Worm (Caenorhabditis elegans) whole organism, young adult: ENCODE results near the gene F13H8.8.
A peak's percentile ranks its signal among the peaks of the same experiment; 100 is the strongest.

Experiments
- B0035.1 ChIP-seq: sonication (generic microtip); optimal IDR thresholded peaks from 2 replicates; lab custom pipeline; 2016; ENCODE audit warnings: missing genetic modification characterization, mild to moderate bottlenecking, missing compliant biosample characterization, missing genotype, missing genetic modification reagents
- B0336.3 ChIP-seq: fragments of 200-800 bp; sonication (Bioruptor generic); IDR thresholded peaks from 2 replicates; pipeline ENCODE4 v1.3.6; 2022; ENCODE audit warnings: missing genetic modification characterization, missing compliant biosample characterization
- D2030.7 ChIP-seq: fragments of 200-800 bp; sonication (Bioruptor generic); IDR thresholded peaks from 2 replicates; pipeline ENCODE4 v1.3.6; 2022; ENCODE audit warnings: missing genetic modification reagents, missing genetic modification characterization, missing compliant biosample characterization
- F33H1.4 ChIP-seq: fragments of 200-800 bp; sonication (Bioruptor generic); IDR thresholded peaks from 2 replicates; pipeline ENCODE4 v1.3.6; 2022; ENCODE audit warnings: missing genetic modification reagents, missing genetic modification characterization, missing compliant biosample characterization
- F52B5.7 ChIP-seq: sonication (generic microtip); optimal IDR thresholded peaks from 2 replicates; lab custom pipeline; 2016; ENCODE audit warnings: mild to moderate bottlenecking, missing genetic modification characterization, missing compliant biosample characterization
- K11D2.4 ChIP-seq: fragments of 200-800 bp; sonication (Bioruptor generic); IDR thresholded peaks from 2 replicates; pipeline ENCODE4 v1.3.6; 2022; ENCODE audit warnings: missing genetic modification reagents, missing genetic modification characterization, missing compliant biosample characterization
- Y67H2A.10 ChIP-seq: fragments of 200-800 bp; sonication (Bioruptor generic); conservative IDR thresholded peaks from 2 replicates; pipeline ENCODE4 v1.3.6; 2022; ENCODE audit warnings: missing genetic modification reagents, missing genetic modification characterization, missing compliant biosample characterization
- ZK185.1 ChIP-seq: sonication (generic microtip); optimal IDR thresholded peaks from 2 replicates; lab custom pipeline; 2016; ENCODE audit warnings: mild to moderate bottlenecking, missing genetic modification characterization, missing compliant biosample characterization; ENCODE audit not compliant: poor library complexity, severe bottlenecking
- akir-1 ChIP-seq: fragments of 200-800 bp; sonication (Bioruptor generic); optimal IDR thresholded peaks from 2 replicates; lab custom pipeline; 2018; ENCODE audit warnings: mild to moderate bottlenecking, missing genetic modification characterization, moderate library complexity, missing compliant biosample characterization
- aptf-2 ChIP-seq: fragments of 200-800 bp; sonication (Bioruptor generic); conservative IDR thresholded peaks from 2 replicates; pipeline ENCODE4 v1.3.6; 2022; ENCODE audit warnings: missing genetic modification reagents, missing genetic modification characterization, missing compliant biosample characterization
- atf-7 ChIP-seq: sonication (generic microtip); optimal IDR thresholded peaks from 2 replicates; lab custom pipeline; 2017; ENCODE audit warnings: mild to moderate bottlenecking, missing genetic modification characterization, missing compliant biosample characterization
- bed-2 ChIP-seq: fragments of 200-800 bp; sonication (Bioruptor generic); IDR thresholded peaks from 2 replicates; pipeline ENCODE4 v1.3.6; 2022; ENCODE audit warnings: missing genetic modification reagents, missing genetic modification characterization, missing compliant biosample characterization
- cebp-1 ChIP-seq, 2 experiments: fragments of 200-800 bp in 1 of 2; sonication (Bioruptor generic) in 1 of 2; sonication (generic microtip) in 1 of 2; IDR thresholded peaks in 1 of 2; optimal IDR thresholded peaks in 1 of 2; 2 replicates each; pipeline versions ENCODE4 v1.3.6 to Lab custom; 2017 to 2022; ENCODE audit warnings: missing compliant biosample characterization in 2 of 2, missing genetic modification characterization in 2 of 2, mild to moderate bottlenecking in 1 of 2, missing genetic modification reagents in 1 of 2, moderate library complexity in 1 of 2
- ceh-27 ChIP-seq: fragments of 200-800 bp; sonication (Bioruptor generic); optimal IDR thresholded peaks from 2 replicates; lab custom pipeline; 2018; ENCODE audit warnings: mild to moderate bottlenecking, missing genetic modification characterization, moderate library complexity, missing compliant biosample characterization
- ceh-40 ChIP-seq: fragments of 200-800 bp; sonication (Bioruptor generic); IDR thresholded peaks from 2 replicates; pipeline ENCODE4 v1.3.6; 2022; ENCODE audit warnings: missing genetic modification characterization, missing compliant biosample characterization
- chd-7 ChIP-seq: sonication (generic microtip); optimal IDR thresholded peaks from 2 replicates; lab custom pipeline; 2016; ENCODE audit warnings: mild to moderate bottlenecking, missing genetic modification characterization, moderate library complexity, missing compliant biosample characterization
- die-1 ChIP-seq: sonication (generic microtip); optimal IDR thresholded peaks from 2 replicates; lab custom pipeline; 2016; ENCODE audit warnings: missing genotype, mild to moderate bottlenecking, missing genetic modification characterization, missing compliant biosample characterization
- dox-1 ChIP-seq: fragments of 200-800 bp; sonication (Bioruptor generic); IDR thresholded peaks from 2 replicates; pipeline ENCODE4 v1.3.6; 2022; ENCODE audit warnings: missing genetic modification reagents, missing genetic modification characterization, missing compliant biosample characterization
- efl-1 ChIP-seq: fragments of 150-350 bp; optimal IDR thresholded peaks from 2 replicates; lab custom pipeline; 2014; ENCODE audit warnings: missing biosample characterization, missing genetic modification reagents, missing genetic modification characterization
- ets-4 ChIP-seq: fragments of 200-800 bp; sonication (Bioruptor generic); optimal IDR thresholded peaks from 2 replicates; lab custom pipeline; 2018; ENCODE audit warnings: mild to moderate bottlenecking, missing genetic modification characterization, missing compliant biosample characterization
- fkh-3 ChIP-seq: sonication (generic microtip); optimal IDR thresholded peaks from 2 replicates; lab custom pipeline; 2016; ENCODE audit warnings: mild to moderate bottlenecking, missing genetic modification characterization, missing compliant biosample characterization
- hmg-1.2 ChIP-seq: fragments of 200-800 bp; sonication (Bioruptor generic); IDR thresholded peaks from 2 replicates; pipeline ENCODE4 v1.3.6; 2022; ENCODE audit warnings: missing genetic modification reagents, missing genetic modification characterization, missing compliant biosample characterization
- hrde-1 ChIP-seq: sonication (generic microtip); optimal IDR thresholded peaks from 2 replicates; lab custom pipeline; 2016; ENCODE audit warnings: missing genetic modification characterization, mild to moderate bottlenecking, missing compliant biosample characterization, moderate library complexity, missing genotype, missing genetic modification reagents, borderline replicate concordance
- hsf-1 ChIP-seq: fragments of 200-800 bp; sonication (Bioruptor generic); IDR thresholded peaks from 2 replicates; pipeline ENCODE4 v1.3.6; 2022; ENCODE audit warnings: missing genetic modification reagents, missing genetic modification characterization, missing compliant biosample characterization
- let-607 ChIP-seq, 2 experiments: fragments of 200-800 bp in 1 of 2; sonication (Bioruptor generic) in 1 of 2; sonication (generic microtip) in 1 of 2; optimal IDR thresholded peaks; 2 replicates each; lab custom pipeline; 2016 to 2018; ENCODE audit warnings: mild to moderate bottlenecking in 2 of 2, missing compliant biosample characterization in 2 of 2, missing genetic modification characterization in 2 of 2, moderate library complexity in 2 of 2, missing genotype in 1 of 2
- lin-26 ChIP-seq: fragments of 200-800 bp; sonication (Bioruptor generic); IDR thresholded peaks from 2 replicates; pipeline ENCODE4 v1.3.6; 2022; ENCODE audit warnings: missing genetic modification reagents, missing genetic modification characterization, missing compliant biosample characterization
- lin-35 ChIP-seq, 3 experiments: fragments of 150-350 bp in 2 of 3; sonication (generic microtip) in 1 of 3; optimal IDR thresholded peaks; 2 replicates each; lab custom pipeline; 2014 to 2018; ENCODE audit warnings: missing biosample characterization in 3 of 3, missing genetic modification characterization in 3 of 3, missing genetic modification reagents in 3 of 3
- lin-54 ChIP-seq: fragments of 200-800 bp; sonication (Bioruptor generic); optimal IDR thresholded peaks from 2 replicates; lab custom pipeline; 2018; ENCODE audit warnings: mild to moderate bottlenecking, missing genetic modification characterization, missing compliant biosample characterization
- lsl-1 ChIP-seq: fragments of 200-800 bp; sonication (Bioruptor generic); optimal IDR thresholded peaks from 2 replicates; lab custom pipeline; 2018; ENCODE audit warnings: mild to moderate bottlenecking, missing genetic modification characterization, moderate library complexity, missing compliant biosample characterization
- madf-10 ChIP-seq: sonication (generic microtip); optimal IDR thresholded peaks from 2 replicates; lab custom pipeline; 2016; ENCODE audit warnings: mild to moderate bottlenecking, missing genetic modification characterization, missing compliant biosample characterization
- madf-3 ChIP-seq: fragments of 200-800 bp; sonication (Bioruptor generic); IDR thresholded peaks from 2 replicates; pipeline ENCODE4 v1.3.6; 2022; ENCODE audit warnings: missing genetic modification reagents, missing genetic modification characterization, missing compliant biosample characterization
- madf-6 ChIP-seq: fragments of 200-800 bp; sonication (Bioruptor generic); IDR thresholded peaks from 2 replicates; pipeline ENCODE4 v1.3.6; 2022; ENCODE audit warnings: missing genetic modification reagents, missing genetic modification characterization, missing compliant biosample characterization
- madf-8 ChIP-seq: fragments of 200-800 bp; sonication (Bioruptor generic); conservative IDR thresholded peaks from 2 replicates; pipeline ENCODE4 v1.3.6; 2022; ENCODE audit warnings: missing genetic modification reagents, missing genetic modification characterization, missing compliant biosample characterization
- mcd-1 ChIP-seq: fragments of 200-800 bp; sonication (Bioruptor generic); IDR thresholded peaks from 2 replicates; pipeline ENCODE4 v1.3.6; 2022; ENCODE audit warnings: missing genetic modification reagents, missing genetic modification characterization, missing compliant biosample characterization
- mes-4 ChIP-seq: sonication (generic microtip); optimal IDR thresholded peaks from 2 replicates; lab custom pipeline; 2016; ENCODE audit warnings: missing genotype, missing genetic modification characterization, missing compliant biosample characterization
- mxl-1 ChIP-seq: sonication (generic microtip); optimal IDR thresholded peaks from 2 replicates; lab custom pipeline; 2016; ENCODE audit warnings: missing genetic modification characterization, missing compliant biosample characterization
- nfyb-1 ChIP-seq: fragments of 200-800 bp; sonication (Bioruptor generic); IDR thresholded peaks from 2 replicates; pipeline ENCODE4 v1.3.6; 2022; ENCODE audit warnings: missing genetic modification reagents, missing genetic modification characterization, missing compliant biosample characterization
- rpc-1 ChIP-seq, 2 experiments: fragments of 150-350 bp in 1 of 2; sonication (generic microtip) in 1 of 2; optimal IDR thresholded peaks; 2 replicates each; lab custom pipeline; 2014 to 2018; ENCODE audit warnings: missing biosample characterization in 1 of 2, missing genetic modification characterization in 1 of 2, missing genetic modification reagents in 1 of 2, missing genotype in 1 of 2
- sea-2 ChIP-seq: fragments of 200-800 bp; sonication (Bioruptor generic); IDR thresholded peaks from 2 replicates; pipeline ENCODE4 v1.3.6; 2022; ENCODE audit warnings: missing genetic modification characterization, missing compliant biosample characterization
- snpc-4 ChIP-seq, 5 experiments: fragments of 150-350 bp in 1 of 5; sonication (generic microtip) in 4 of 5; optimal IDR thresholded peaks; 2 replicates each; lab custom pipeline; 2014 to 2018; ENCODE audit warnings: missing genetic modification characterization in 5 of 5, missing biosample characterization in 3 of 5, antibody characterized with exemption in 2 of 5, mild to moderate bottlenecking in 2 of 5, missing compliant biosample characterization in 2 of 5, missing genotype in 2 of 5, moderate library complexity in 2 of 5, missing genetic modification reagents in 1 of 5
- sptf-2 ChIP-seq: fragments of 200-800 bp; sonication (Bioruptor generic); optimal IDR thresholded peaks from 2 replicates; lab custom pipeline; 2018; ENCODE audit warnings: mild to moderate bottlenecking, missing genetic modification characterization, missing compliant biosample characterization
- tbp1 ChIP-seq: fragments of 200-800 bp; sonication (Bioruptor generic); optimal IDR thresholded peaks from 2 replicates; lab custom pipeline; 2018; ENCODE audit warnings: mild to moderate bottlenecking, missing genetic modification characterization, missing compliant biosample characterization
- tbx-9 ChIP-seq: sonication (generic microtip); optimal IDR thresholded peaks from 2 replicates; lab custom pipeline; 2016; ENCODE audit warnings: borderline replicate concordance, missing genetic modification characterization, inconsistent platforms, missing compliant biosample characterization
- tlf-1 ChIP-seq: fragments of 200-800 bp; sonication (Bioruptor generic); optimal IDR thresholded peaks from 2 replicates; lab custom pipeline; 2018; ENCODE audit warnings: mild to moderate bottlenecking, missing genetic modification characterization, missing compliant biosample characterization
- unc-130 ChIP-seq: sonication (generic microtip); optimal IDR thresholded peaks from 2 replicates; lab custom pipeline; 2016; ENCODE audit warnings: missing genetic modification reagents, missing genetic modification characterization, missing compliant biosample characterization
- ztf-22 ChIP-seq: fragments of 200-800 bp; sonication (Bioruptor generic); optimal IDR thresholded peaks from 2 replicates; lab custom pipeline; 2018; ENCODE audit warnings: mild to moderate bottlenecking, missing genetic modification characterization, moderate library complexity, missing compliant biosample characterization

Gene F13H8.8

ce11 chrII:6248503-6248902, 19.4 kb downstream of the F13H8.8 start:
- TF ChIP-seq Y67H2A.10 (GFP tag; lab: Robert Waterston, UW) = no peak
- TF ChIP-seq dox-1 (GFP tag; lab: Robert Waterston, UW) = peak; percentile 73
- peak; percentile 1 for TF ChIP-seq unc-130
- no peak for TF ChIP-seq ets-4 (GFP tag; lab: Kevin White, UChicago)
- TF ChIP-seq let-607 (tag; optimal IDR thresholded peaks at IDR 0.05; lab: Kevin White, UChicago) = peak in 1 of 2 experiments; percentile 14
- TF ChIP-seq atf-7 (tag; lab: Kevin White, UChicago) = peak; percentile 40
- TF ChIP-seq chd-7 = peak; percentile 50
- TF ChIP-seq akir-1 (GFP tag; lab: Kevin White, UChicago) = no peak
- no peak for TF ChIP-seq ceh-40 (GFP tag; lab: Robert Waterston, UW)
- peak; percentile 17 for TF ChIP-seq F52B5.7 (tag; lab: Kevin White, UChicago)
- TF ChIP-seq madf-3 = no peak
- TF ChIP-seq mxl-1 (tag; lab: Kevin White, UChicago) = no peak
- peak; percentile 63 for TF ChIP-seq nfyb-1 (GFP tag; lab: Robert Waterston, UW)
- peak; percentile 92 for TF ChIP-seq tbp1
- peak; percentile 76 for TF ChIP-seq ZK185.1
- TF ChIP-seq lsl-1 (GFP tag; lab: Kevin White, UChicago) = peak; percentile 43
- TF ChIP-seq sea-2 = no peak
- 0 out of 2 replicates have a peak, but pooled peaks have one; percentile 15 for TF ChIP-seq bed-2 (GFP tag; lab: Robert Waterston, UW)
- peak; percentile 37 for TF ChIP-seq madf-10 (tag; lab: Kevin White, UChicago)
- TF ChIP-seq sptf-2 (GFP tag; lab: Kevin White, UChicago) = peak; percentile 27
- TF ChIP-seq aptf-2 (GFP tag; lab: Robert Waterston, UW) = no peak
- TF ChIP-seq fkh-3 = peak; percentile 63
- peak; percentile 41; the same call in 1 of the 2 replicates for TF ChIP-seq D2030.7
- TF ChIP-seq F33H1.4 (GFP tag; lab: Robert Waterston, UW) = peak; percentile 46
- peak; percentile 55 for TF ChIP-seq madf-6 (GFP tag; lab: Robert Waterston, UW)
- no peak for TF ChIP-seq hsf-1 (GFP tag; lab: Robert Waterston, UW)
- 0 out of 2 replicates have a peak, but pooled peaks have one; percentile 13 for TF ChIP-seq B0336.3
- no peak for TF ChIP-seq B0035.1 (tag; lab: Kevin White, UChicago)
- 0 out of 2 replicates have a peak, but pooled peaks have one; percentile 3 for TF ChIP-seq madf-8 (GFP tag; lab: Robert Waterston, UW)
- peak; percentile 70 for TF ChIP-seq die-1 (tag; lab: Kevin White, UChicago)
- no peak for TF ChIP-seq efl-1 (GFP tag; lab: Kevin White, UChicago)
- TF ChIP-seq rpc-1 (optimal IDR thresholded peaks at IDR 0.05; lab: Kevin White, UChicago) = peak; percentile 70
- peak; percentile 77 for TF ChIP-seq rpc-1 (tag; optimal IDR thresholded peaks at IDR 0.05; lab: Kevin White, UChicago)
- peak; percentile 80 for TF ChIP-seq lin-26 (GFP tag; lab: Robert Waterston, UW)
- peak; percentile 62 for TF ChIP-seq lin-54
- TF ChIP-seq ceh-27 (GFP tag; lab: Kevin White, UChicago) = peak; percentile 35
- TF ChIP-seq ztf-22 (GFP tag; lab: Kevin White, UChicago) = no peak
- no peak for TF ChIP-seq K11D2.4 (GFP tag; lab: Robert Waterston, UW)
- TF ChIP-seq mes-4 (tag; lab: Kevin White, UChicago) = peak; percentile 69
- no peak for TF ChIP-seq tbx-9
- TF ChIP-seq lin-35 (GFP tag; optimal IDR thresholded peaks at IDR 0.05; lab: Kevin White, UChicago) = peak in 1 of 3 experiments; percentile 30
- peak; percentile 1 for TF ChIP-seq tlf-1 (GFP tag; lab: Kevin White, UChicago)
- peak; percentile 41 for TF ChIP-seq hmg-1.2
- TF ChIP-seq snpc-4 (GFP tag; optimal IDR thresholded peaks at IDR 0.05; lab: Kevin White, UChicago) = no peak
- peak in 3 of 4 experiments; percentile 25 to 52 (median 44) for TF ChIP-seq snpc-4 (tag; optimal IDR thresholded peaks at IDR 0.05; lab: Kevin White, UChicago)
- peak; percentile 54; the same call in 1 of the 2 replicates for TF ChIP-seq mcd-1 (GFP tag; lab: Robert Waterston, UW)
- peak; percentile 43 for TF ChIP-seq hrde-1 (tag; lab: Kevin White, UChicago)
- TF ChIP-seq cebp-1 (GFP tag; IDR thresholded peaks at IDR 0.05; lab: Robert Waterston, UW) = 0 out of 2 replicates have a peak, but pooled peaks have one; percentile 11
- peak; percentile 62 for TF ChIP-seq cebp-1 (tag; optimal IDR thresholded peaks at IDR 0.05; lab: Kevin White, UChicago)
